Fruit fly (Drosophila melanogaster): Measurements from ENCODE around the gene CCDC151.

dm6 chr3L:11896756-11897155 is 15.6 kb downstream of the CCDC151 start:
- TF ChIP-seq psq (optimal IDR thresholded peaks at IDR 0.05) (no peak), Sin3A (optimal IDR thresholded peaks at IDR 0.05) (no peak), h (optimal IDR thresholded peaks at IDR 0.05) (no peak), ttk (optimal IDR thresholded peaks at IDR 0.05) (no peak), Myc (optimal IDR thresholded peaks at IDR 0.05) (no peak)

Data from Kc167 (cell line).